Fruit fly (Drosophila melanogaster) whole organism, embryonic: ENCODE data around the gene Vm26Ac.

ENCODE experiments used
- BtbVII ChIP-seq: fragments of 200-800 bp; sonication (Bioruptor generic); optimal IDR thresholded peaks from 3 replicates; lab custom pipeline; 2017; ENCODE audit warnings: missing biosample characterization, mild to moderate bottlenecking, missing genetic modification characterization
- Bteb2 ChIP-seq: fragments of 200-800 bp; sonication (Bioruptor generic); optimal IDR thresholded peaks from 2 replicates; lab custom pipeline; 2016; ENCODE audit warnings: missing biosample characterization, missing genetic modification characterization
- CG10267 ChIP-seq: fragments of 200-800 bp; sonication (Bioruptor generic); optimal IDR thresholded peaks from 2 replicates; lab custom pipeline; 2018; ENCODE audit warnings: missing biosample characterization, mild to moderate bottlenecking, missing genetic modification characterization, moderate library complexity
- CG11093 ChIP-seq: fragments of 200-800 bp; sonication (Bioruptor generic); IDR thresholded peaks from 3 replicates; pipeline ENCODE4 v1.3.6; 2022; ENCODE audit warnings: missing biosample characterization, missing genetic modification characterization
- CG11723 ChIP-seq: fragments of 200-800 bp; sonication (Bioruptor generic); optimal IDR thresholded peaks from 2 replicates; lab custom pipeline; 2017; ENCODE audit warnings: missing biosample characterization, mild to moderate bottlenecking, missing genetic modification characterization
- CG13775 ChIP-seq: fragments of 200-800 bp; sonication (Bioruptor generic); optimal IDR thresholded peaks from 3 replicates; lab custom pipeline; 2017; ENCODE audit warnings: missing biosample characterization, mild to moderate bottlenecking, missing genetic modification characterization
- CG15696 ChIP-seq: fragments of 200-800 bp; sonication (Bioruptor generic); optimal IDR thresholded peaks from 2 replicates; lab custom pipeline; 2019; ENCODE audit warnings: missing biosample characterization, mild to moderate bottlenecking, missing genetic modification characterization, moderate library complexity
- CG1602 ChIP-seq: fragments of 200-800 bp; sonication (Bioruptor generic); optimal IDR thresholded peaks from 3 replicates; lab custom pipeline; 2016; ENCODE audit warnings: missing biosample characterization, missing genetic modification characterization
- CG17385 ChIP-seq: fragments of 200-800 bp; sonication (Bioruptor generic); optimal IDR thresholded peaks from 3 replicates; lab custom pipeline; 2018; ENCODE audit warnings: missing biosample characterization, mild to moderate bottlenecking, missing genetic modification characterization
- CG2120 ChIP-seq: fragments of 200-800 bp; sonication (Bioruptor generic); optimal IDR thresholded peaks from 3 replicates; lab custom pipeline; 2016; ENCODE audit warnings: missing biosample characterization, missing genetic modification characterization
- CG2129 ChIP-seq: fragments of 200-800 bp; sonication (Bioruptor generic); IDR thresholded peaks from 2 replicates; pipeline ENCODE4 v1.3.6; 2022; ENCODE audit warnings: missing biosample characterization, missing genetic modification characterization; ENCODE audit not compliant: partially characterized antibody
- CG2678 ChIP-seq: fragments of 200-800 bp; sonication (Bioruptor generic); optimal IDR thresholded peaks from 3 replicates; lab custom pipeline; 2019; ENCODE audit warnings: missing biosample characterization, mild to moderate bottlenecking, missing genetic modification characterization, moderate library complexity
- CG32772 ChIP-seq: fragments of 200-800 bp; sonication (Bioruptor generic); IDR thresholded peaks from 2 replicates; pipeline ENCODE4 v1.3.6; 2022; ENCODE audit warnings: missing biosample characterization, missing genetic modification characterization
- CG33213 ChIP-seq: fragments of 200-800 bp; sonication (Bioruptor generic); optimal IDR thresholded peaks from 3 replicates; lab custom pipeline; 2016; ENCODE audit warnings: missing biosample characterization, missing genetic modification characterization
- CG4282 ChIP-seq: fragments of 200-800 bp; sonication (Bioruptor generic); optimal IDR thresholded peaks from 2 replicates; lab custom pipeline; 2016; ENCODE audit warnings: missing biosample characterization, missing genetic modification characterization
- CG5245 ChIP-seq: fragments of 200-800 bp; sonication (Bioruptor generic); optimal IDR thresholded peaks from 3 replicates; lab custom pipeline; 2016; ENCODE audit warnings: missing biosample characterization, missing genetic modification characterization
- CG6854 ChIP-seq: fragments of 200-800 bp; sonication (Bioruptor generic); optimal IDR thresholded peaks from 3 replicates; lab custom pipeline; 2017; ENCODE audit warnings: missing biosample characterization, mild to moderate bottlenecking, missing genetic modification characterization
- CG7963 ChIP-seq: fragments of 200-800 bp; sonication (Bioruptor generic); IDR thresholded peaks from 3 replicates; pipeline ENCODE4 v1.3.6; 2022; ENCODE audit warnings: missing biosample characterization, missing genetic modification characterization; ENCODE audit not compliant: partially characterized antibody
- CG8388 ChIP-seq: fragments of 200-800 bp; sonication (Bioruptor generic); optimal IDR thresholded peaks from 2 replicates; lab custom pipeline; 2019; ENCODE audit warnings: missing biosample characterization, mild to moderate bottlenecking, missing genetic modification characterization, moderate library complexity
- CHES-1-like ChIP-seq: fragments of 200-800 bp; sonication (Bioruptor generic); optimal IDR thresholded peaks from 2 replicates; lab custom pipeline; 2016; ENCODE audit warnings: missing biosample characterization, missing genetic modification characterization
- CkIIα-i1 ChIP-seq: fragments of 200-800 bp; sonication (Bioruptor generic); IDR thresholded peaks from 2 replicates; pipeline ENCODE4 v1.3.6; 2022; ENCODE audit warnings: missing biosample characterization, missing genetic modification characterization
- Fer3 ChIP-seq: fragments of 200-800 bp; sonication (Bioruptor generic); optimal IDR thresholded peaks from 2 replicates; lab custom pipeline; 2018; ENCODE audit warnings: missing biosample characterization, mild to moderate bottlenecking, missing genetic modification characterization, moderate library complexity
- GATAe ChIP-seq: fragments of 200-800 bp; sonication (Bioruptor generic); conservative IDR thresholded peaks from 2 replicates; pipeline ENCODE4 v1.3.6; 2022; ENCODE audit warnings: missing biosample characterization, missing genetic modification characterization
- Hand ChIP-seq: fragments of 200-800 bp; sonication (Bioruptor generic); optimal IDR thresholded peaks from 2 replicates; lab custom pipeline; 2017; ENCODE audit warnings: mild to moderate bottlenecking, missing biosample characterization, missing genetic modification reagents, missing genetic modification characterization
- Hr3 ChIP-seq: fragments of 200-800 bp; sonication (Bioruptor generic); optimal IDR thresholded peaks from 3 replicates; lab custom pipeline; 2016; ENCODE audit warnings: missing biosample characterization, missing genetic modification characterization
- Mrtf ChIP-seq: fragments of 200-800 bp; sonication (Bioruptor generic); IDR thresholded peaks from 3 replicates; pipeline ENCODE4 v1.3.6; 2022; ENCODE audit warnings: missing biosample characterization, missing genetic modification characterization
- NC2α ChIP-seq: fragments of 200-800 bp; sonication (Bioruptor generic); optimal IDR thresholded peaks from 2 replicates; lab custom pipeline; 2016; ENCODE audit warnings: missing biosample characterization, missing genetic modification characterization
- Opbp ChIP-seq: fragments of 200-800 bp; sonication (Bioruptor generic); IDR thresholded peaks from 3 replicates; pipeline ENCODE4 v1.3.6; 2022; ENCODE audit warnings: missing biosample characterization, missing genetic modification characterization; ENCODE audit not compliant: partially characterized antibody
- PHDP ChIP-seq: fragments of 200-800 bp; sonication (Bioruptor generic); optimal IDR thresholded peaks from 3 replicates; lab custom pipeline; 2018; ENCODE audit warnings: missing biosample characterization, mild to moderate bottlenecking, missing genetic modification characterization, moderate library complexity
- Sox100B ChIP-seq: fragments of 200-800 bp; sonication (Bioruptor generic); optimal IDR thresholded peaks from 3 replicates; lab custom pipeline; 2018; ENCODE audit warnings: missing biosample characterization, mild to moderate bottlenecking, missing genetic modification characterization
- ab ChIP-seq: fragments of 200-800 bp; sonication (Bioruptor generic); optimal IDR thresholded peaks from 2 replicates; lab custom pipeline; 2016; ENCODE audit warnings: missing biosample characterization, missing genetic modification characterization
- abd-A ChIP-seq: fragments of 200-800 bp; sonication (Bioruptor generic); optimal IDR thresholded peaks from 3 replicates; lab custom pipeline; 2019; ENCODE audit warnings: missing biosample characterization, mild to moderate bottlenecking, missing genetic modification characterization, moderate library complexity
- ato ChIP-seq: fragments of 200-800 bp; sonication (Bioruptor generic); IDR thresholded peaks from 2 replicates; pipeline ENCODE4 v1.3.6; 2022; ENCODE audit warnings: missing biosample characterization, missing genetic modification characterization; ENCODE audit not compliant: partially characterized antibody
- bsh ChIP-seq, 2 experiments: fragments of 200-800 bp; sonication (Bioruptor generic); optimal IDR thresholded peaks; 2 replicates each; lab custom pipeline; 2017 to 2018; ENCODE audit warnings: mild to moderate bottlenecking in 2 of 2, missing biosample characterization in 2 of 2, missing genetic modification characterization in 2 of 2, moderate library complexity in 1 of 2
- cg ChIP-seq: fragments of 200-800 bp; sonication (Bioruptor generic); optimal IDR thresholded peaks from 3 replicates; lab custom pipeline; 2019; ENCODE audit warnings: missing biosample characterization, mild to moderate bottlenecking, missing genetic modification characterization, moderate library complexity
- danr ChIP-seq: fragments of 200-800 bp; sonication (Bioruptor generic); IDR thresholded peaks from 2 replicates; pipeline ENCODE4 v1.3.6; 2022; ENCODE audit warnings: missing biosample characterization, missing genetic modification characterization
- dmrt99B ChIP-seq: fragments of 200-800 bp; sonication (Bioruptor generic); optimal IDR thresholded peaks from 2 replicates; lab custom pipeline; 2018; ENCODE audit warnings: missing biosample characterization, mild to moderate bottlenecking, missing genetic modification characterization, moderate library complexity
- ems ChIP-seq: fragments of 200-800 bp; sonication (Bioruptor generic); optimal IDR thresholded peaks from 3 replicates; lab custom pipeline; 2016; ENCODE audit warnings: missing biosample characterization, missing genetic modification characterization
- gem ChIP-seq: fragments of 200-800 bp; sonication (Bioruptor generic); optimal IDR thresholded peaks from 2 replicates; lab custom pipeline; 2019; ENCODE audit warnings: missing biosample characterization, mild to moderate bottlenecking, missing genetic modification characterization, moderate library complexity
- grau ChIP-seq: fragments of 200-800 bp; optimal IDR thresholded peaks from 3 replicates; lab custom pipeline; 2019; ENCODE audit warnings: missing biosample characterization, mild to moderate bottlenecking, missing genetic modification characterization, moderate library complexity
- hb ChIP-seq: fragments of 200-800 bp; sonication (Bioruptor generic); IDR thresholded peaks from 3 replicates; pipeline ENCODE4 v1.3.6; 2022; ENCODE audit warnings: missing biosample characterization, missing genetic modification characterization; ENCODE audit not compliant: partially characterized antibody
- jigr1 ChIP-seq: fragments of 200-800 bp; sonication (Bioruptor generic); IDR thresholded peaks from 3 replicates; pipeline ENCODE4 v1.3.6; 2022; ENCODE audit warnings: missing biosample characterization, missing genetic modification characterization
- lab ChIP-seq: fragments of 200-800 bp; sonication (Bioruptor generic); optimal IDR thresholded peaks from 3 replicates; lab custom pipeline; 2017; ENCODE audit warnings: missing biosample characterization, missing genetic modification characterization, mild to moderate bottlenecking, moderate library complexity, missing genetic modification reagents
- mirr ChIP-seq: fragments of 200-800 bp; sonication (Bioruptor generic); optimal IDR thresholded peaks from 3 replicates; lab custom pipeline; 2018; ENCODE audit warnings: missing biosample characterization, mild to moderate bottlenecking, missing genetic modification characterization
- pho ChIP-seq: fragments of 200-800 bp; sonication (Bioruptor generic); optimal IDR thresholded peaks from 2 replicates; lab custom pipeline; 2016; ENCODE audit warnings: missing biosample characterization, missing genetic modification characterization
- repo ChIP-seq: fragments of 200-800 bp; sonication (Bioruptor generic); optimal IDR thresholded peaks from 2 replicates; lab custom pipeline; 2016; ENCODE audit warnings: missing biosample characterization, missing genetic modification characterization
- so ChIP-seq: fragments of 200-800 bp; sonication (Bioruptor generic); IDR thresholded peaks from 3 replicates; pipeline ENCODE4 v1.3.6; 2022; ENCODE audit warnings: missing biosample characterization, missing genetic modification characterization
- unc-4 ChIP-seq: fragments of 200-800 bp; sonication (Bioruptor generic); IDR thresholded peaks from 2 replicates; pipeline ENCODE4 v1.3.6; 2022; ENCODE audit warnings: missing biosample characterization, missing genetic modification characterization; ENCODE audit not compliant: partially characterized antibody
- wor ChIP-seq: fragments of 200-800 bp; sonication (Bioruptor generic); IDR thresholded peaks from 2 replicates; pipeline ENCODE4 v1.3.6; 2022; ENCODE audit warnings: missing biosample characterization, missing genetic modification characterization

The Vm26Ac gene

dm6 chr2L:5982334-5982987 is 24.0 kb upstream of the Vm26Ac start (continued):
- no peak for TF ChIP-seq Hr3 (GFP tag; lab: Kevin White, UChicago)
- no peak for TF ChIP-seq CG8388 (GFP tag; lab: Kevin White, UChicago)
- TF ChIP-seq repo (GFP tag; lab: Kevin White, UChicago), result no peak
- no peak for TF ChIP-seq so
- TF ChIP-seq CG10267 (tag; lab: Kevin White, UChicago), result peak; percentile 88
- peak; percentile 12 for TF ChIP-seq Fer3 (tag; lab: Kevin White, UChicago)
- TF ChIP-seq CHES-1-like (GFP tag; lab: Kevin White, UChicago), result peak; percentile 56
- no peak for TF ChIP-seq Opbp
- no peak for TF ChIP-seq Bteb2 (GFP tag; lab: Kevin White, UChicago)
- no peak for TF ChIP-seq abd-A (tag; lab: Kevin White, UChicago)
- TF ChIP-seq mirr, result peak; percentile 72
- peak; percentile 4 for TF ChIP-seq CG17385 (GFP tag; lab: Kevin White, UChicago)
- TF ChIP-seq cg (GFP tag; lab: Kevin White, UChicago), result no peak
- TF ChIP-seq Sox100B (GFP tag; lab: Kevin White, UChicago), result peak; percentile 7
- TF ChIP-seq CG15696 (tag; lab: Kevin White, UChicago), result no peak
- no peak for TF ChIP-seq NC2α (GFP tag; lab: Kevin White, UChicago)
- TF ChIP-seq CG32772 (GFP tag; lab: Robert Waterston, UW), result no peak
- peak; percentile 2 for TF ChIP-seq CG1602 (GFP tag; lab: Kevin White, UChicago)
- peak; percentile 58 for TF ChIP-seq CG2120 (GFP tag; lab: Kevin White, UChicago)
- TF ChIP-seq pho (GFP tag; lab: Kevin White, UChicago), result peak; percentile 38
- no peak for TF ChIP-seq CG33213
- no peak for TF ChIP-seq gem (tag; lab: Kevin White, UChicago)
- peak; percentile 45 for TF ChIP-seq CG11723 (GFP tag; lab: Kevin White, UChicago)
- peak; percentile 11 for TF ChIP-seq CG4282 (GFP tag; lab: Kevin White, UChicago)
- TF ChIP-seq Mrtf, result no peak
- TF ChIP-seq grau (tag; lab: Kevin White, UChicago), result peak; percentile 42
- TF ChIP-seq unc-4 (GFP tag; lab: Robert Waterston, UW), result no peak
- TF ChIP-seq jigr1 (GFP tag; lab: Robert Waterston, UW), result no peak
- peak; percentile 16 for TF ChIP-seq dmrt99B (tag; lab: Kevin White, UChicago)
- no peak for TF ChIP-seq BtbVII (GFP tag; lab: Kevin White, UChicago)
- peak; percentile 44 for TF ChIP-seq ems (GFP tag; lab: Kevin White, UChicago)
- TF ChIP-seq CG13775 (GFP tag; lab: Kevin White, UChicago), result no peak
- no peak for TF ChIP-seq GATAe (GFP tag; lab: Robert Waterston, UW)
- peak; percentile 39 for TF ChIP-seq lab
- TF ChIP-seq ab (GFP tag; lab: Kevin White, UChicago), result no peak
- TF ChIP-seq CG5245, result no peak
- no peak for TF ChIP-seq CG11093 (GFP tag; lab: Robert Waterston, UW)
- no peak for TF ChIP-seq CkIIα-i1
- TF ChIP-seq CG2678, result peak; percentile 20
- TF ChIP-seq CG7963, result no peak
- no peak for TF ChIP-seq PHDP (tag; lab: Kevin White, UChicago)
- no peak for TF ChIP-seq hb
- peak; percentile 2 for TF ChIP-seq CG6854 (GFP tag; lab: Kevin White, UChicago)
- TF ChIP-seq Hand (GFP tag; lab: Kevin White, UChicago), result peak; percentile 16
- TF ChIP-seq bsh (GFP tag; optimal IDR thresholded peaks at IDR 0.05; lab: Kevin White, UChicago), result peak in 1 of 2 experiments; percentile 8
- no peak for TF ChIP-seq CG2129 (GFP tag; lab: Robert Waterston, UW)
- no peak for TF ChIP-seq danr (GFP tag; lab: Robert Waterston, UW)
- no peak for TF ChIP-seq ato (GFP tag; lab: Robert Waterston, UW)
- TF ChIP-seq wor (GFP tag; lab: Robert Waterston, UW), result no peak
